Worm (Caenorhabditis elegans): ENCODE measurements around the gene vha-2.

ce11 chrIII:9780665-9781304 lies 1.2 kb upstream of the vha-2 start, which contains the start of gene vha-1:
- TF ChIP-seq egl-27 (tag; optimal IDR thresholded peaks at IDR 0.05) (no peak), tag-97 (GFP tag; IDR thresholded peaks at IDR 0.05) (no peak), aly-2 (tag; optimal IDR thresholded peaks at IDR 0.05) (no peak), lin-15B (tag; optimal IDR thresholded peaks at IDR 0.05) (peak; percentile 40), nhr-77 (tag; optimal IDR thresholded peaks at IDR 0.05) (peak; percentile 97), nhr-237 (tag; optimal IDR thresholded peaks at IDR 0.05) (no peak), lin-39 (tag; optimal IDR thresholded peaks at IDR 0.05) (no peak), zip-2 (tag; optimal IDR thresholded peaks at IDR 0.05) (no peak), daf-8 (GFP tag; IDR thresholded peaks at IDR 0.05) (no peak), daf-16 (GFP tag; optimal IDR thresholded peaks at IDR 0.05) (no peak), daf-16 (tag; optimal IDR thresholded peaks at IDR 0.05) (peak; percentile 60), snpc-4 (tag; optimal IDR thresholded peaks at IDR 0.05) (no peak), hlh-30 (tag; optimal IDR thresholded peaks at IDR 0.05; ENCODE audit: insufficient read depth) (peak; percentile 70), F10B5.3 (tag; optimal IDR thresholded peaks at IDR 0.05) (no peak)

Measured in whole organism, L4 larva.